Worm (Caenorhabditis elegans): ENCODE results near the gene srg-47.

DNA sequence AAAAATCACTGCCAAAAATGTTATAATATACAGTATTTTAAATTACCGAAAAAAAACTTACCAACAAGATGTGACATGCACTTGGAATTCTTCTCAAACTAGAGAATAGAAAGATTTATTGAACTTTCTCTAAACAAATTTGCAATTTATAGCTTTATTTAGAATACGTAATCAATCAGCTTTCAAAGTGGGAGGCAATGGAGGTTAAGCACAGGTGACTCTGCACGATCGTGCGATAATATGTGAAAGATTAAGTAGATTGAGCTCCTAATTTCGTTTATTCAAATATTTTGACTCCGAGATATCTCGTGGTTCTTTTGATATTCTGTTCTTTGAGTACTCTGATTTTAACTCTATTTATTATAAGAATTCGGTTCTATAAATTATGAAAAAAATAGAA lies 38.1 kb downstream of the srg-47 start, which contains the start of gene R02D5.6:
- no peak for TF ChIP-seq fkh-2 (tag; optimal IDR thresholded peaks at IDR 0.05)
- no peak for TF ChIP-seq jun-1 (tag; optimal IDR thresholded peaks at IDR 0.05)
- TF ChIP-seq zag-1 (tag; optimal IDR thresholded peaks at IDR 0.05) = no peak
- no peak for TF ChIP-seq fos-1 (tag; optimal IDR thresholded peaks at IDR 0.05)
- TF ChIP-seq unc-62 (GFP tag; optimal IDR thresholded peaks at IDR 0.05) = no peak

Data from whole organism, L3 larva.